Fruit fly (Drosophila melanogaster) whole organism, prepupa: ENCODE results near the gene GC.

Experiments
- CG31627 ChIP-seq: fragments of 200-800 bp; sonication (Bioruptor generic); optimal IDR thresholded peaks from 3 replicates; lab custom pipeline; 2016; ENCODE audit warnings: missing biosample characterization, missing genetic modification characterization
- Lpt ChIP-seq: fragments of 200-800 bp; sonication (Bioruptor generic); optimal IDR thresholded peaks from 3 replicates; lab custom pipeline; 2016; ENCODE audit warnings: missing biosample characterization, missing genetic modification characterization
- Met ChIP-seq: fragments of 200-800 bp; sonication (Bioruptor generic); optimal IDR thresholded peaks from 3 replicates; lab custom pipeline; 2016; ENCODE audit warnings: missing biosample characterization, missing genetic modification characterization
- achi ChIP-seq: fragments of 200-800 bp; sonication (Bioruptor generic); optimal IDR thresholded peaks from 3 replicates; lab custom pipeline; 2016; ENCODE audit warnings: missing biosample characterization, missing genetic modification characterization
- fkh ChIP-seq: fragments of 200-800 bp; sonication (Bioruptor generic); optimal IDR thresholded peaks from 3 replicates; lab custom pipeline; 2017; ENCODE audit warnings: missing biosample characterization, mild to moderate bottlenecking, missing genetic modification characterization, moderate library complexity

DNA sequence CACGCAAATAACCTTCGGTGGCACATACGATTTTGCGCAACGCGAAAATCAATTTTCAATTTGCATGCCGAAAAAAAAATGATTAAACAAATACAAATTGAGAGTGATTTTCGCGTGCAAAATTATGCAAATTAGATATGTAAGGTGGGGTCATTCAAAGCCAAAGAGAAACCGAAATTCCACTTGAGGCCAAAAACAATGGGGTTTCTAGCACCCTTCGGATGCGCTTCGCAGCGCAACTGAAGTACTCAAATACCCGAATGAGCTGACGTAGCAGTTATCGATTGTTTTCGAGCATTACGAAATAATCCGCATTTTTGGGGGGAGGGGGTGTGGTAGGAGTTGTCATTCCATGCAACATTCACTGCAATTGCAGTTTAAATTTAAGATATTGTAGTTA is 48.3 kb downstream of the GC start:
- TF ChIP-seq Met (no peak), CG31627 (GFP tag; lab: Kevin White, UChicago) (no peak), achi (GFP tag; lab: Kevin White, UChicago) (no peak), fkh (no peak), Lpt (no peak)
